Worm (Caenorhabditis elegans): ENCODE results near the gene ZK218.7.

ZK218.7 gene

ce11 chrV:17155384-17155858 is 49.8 kb downstream of the ZK218.7 start, which contains the start of gene F40D4.17:
TSS of gene F40D4.17 (minus strand) at chrV:17155434.
- no peak for TF ChIP-seq nfya-1 (tag; optimal IDR thresholded peaks at IDR 0.05; ENCODE audit: borderline replicate concordance, insufficient read depth)
- peak; percentile 96 for TF ChIP-seq hmg-1.2 (GFP tag; IDR thresholded peaks at IDR 0.05)
- no peak for TF ChIP-seq snpc-4 (GFP tag; optimal IDR thresholded peaks at IDR 0.05)
- TF ChIP-seq snpc-4 (tag; optimal IDR thresholded peaks at IDR 0.05): peak in 1 of 4 experiments; percentile 45

Measured in whole organism, young adult.